Fruit fly (Drosophila melanogaster) Kc167 (cell line): ENCODE results near the gene CG6885.

Experiments used
- Myc ChIP-seq: fragments of >200 bp; optimal IDR thresholded peaks from 2 replicates; lab custom pipeline; 2017; ENCODE audit warnings: missing external identifiers
- Sin3A ChIP-seq: fragments of >200 bp; optimal IDR thresholded peaks from 2 replicates; lab custom pipeline; 2018; ENCODE audit warnings: missing external identifiers
- psq ChIP-seq: fragments of >200 bp; optimal IDR thresholded peaks from 2 replicates; lab custom pipeline; 2017; ENCODE audit warnings: missing external identifiers
- ttk ChIP-seq: sonication (Bioruptor generic); optimal IDR thresholded peaks from 2 replicates; lab custom pipeline; 2017; ENCODE audit warnings: missing external identifiers

dm6 chr3L:18786427-18787104, 42.3 kb downstream of the CG6885 start:
- TF ChIP-seq Myc (lab: Kevin White, UChicago): no peak
- no peak for TF ChIP-seq psq (lab: Kevin White, UChicago)
- no peak for TF ChIP-seq ttk (lab: Kevin White, UChicago)
- TF ChIP-seq Sin3A: no peak
